Fruit fly (Drosophila melanogaster): ENCODE results near the gene Jon99Fi.
A peak's percentile ranks its signal among the peaks of the same experiment; 100 is the strongest.

Gene Jon99Fi

dm6 chr3R:30461608-30462243, 27.0 kb upstream of the Jon99Fi start (continued):
- no peak for TF ChIP-seq dm (GFP tag; optimal IDR thresholded peaks at IDR 0.05)
- TF ChIP-seq pros (GFP tag; optimal IDR thresholded peaks at IDR 0.05): peak; percentile 63
- TF ChIP-seq D (optimal IDR thresholded peaks at IDR 0.05): no peak
- no peak for TF ChIP-seq D (GFP tag; optimal IDR thresholded peaks at IDR 0.05)
- TF ChIP-seq HLH3B (GFP tag; IDR thresholded peaks at IDR 0.05): peak; percentile 41; the same call in 1 of the 2 replicates
- TF ChIP-seq CG8388 (GFP tag; optimal IDR thresholded peaks at IDR 0.05): peak; percentile 17
- TF ChIP-seq Doc2 (GFP tag; IDR thresholded peaks at IDR 0.05): no peak
- TF ChIP-seq slou (GFP tag; optimal IDR thresholded peaks at IDR 0.05): no peak
- no peak for TF ChIP-seq CG10543 (GFP tag; optimal IDR thresholded peaks at IDR 0.05)
- TF ChIP-seq CG7745 (tag; optimal IDR thresholded peaks at IDR 0.05): no peak
- no peak for TF ChIP-seq Gsc (GFP tag; IDR thresholded peaks at IDR 0.05)
- TF ChIP-seq NK7.1 (GFP tag; optimal IDR thresholded peaks at IDR 0.05): no peak
- no peak for TF ChIP-seq CG1647 (GFP tag; optimal IDR thresholded peaks at IDR 0.05)
- TF ChIP-seq Hr39 (optimal IDR thresholded peaks at IDR 0.05): no peak
- 0 out of 2 replicates have a peak, but pooled peaks have one; percentile 41 for TF ChIP-seq H2.0 (GFP tag; IDR thresholded peaks at IDR 0.05)
- TF ChIP-seq pfk (GFP tag; optimal IDR thresholded peaks at IDR 0.05): no peak
- TF ChIP-seq Blimp-1 (GFP tag; optimal IDR thresholded peaks at IDR 0.05): peak; percentile 10
- TF ChIP-seq crol (GFP tag; IDR thresholded peaks at IDR 0.05): no peak
- no peak for TF ChIP-seq CG10959 (GFP tag; IDR thresholded peaks at IDR 0.05)
- TF ChIP-seq HLHmδ (GFP tag; optimal IDR thresholded peaks at IDR 0.05): no peak
- peak; percentile 41 for TF ChIP-seq CG30403 (GFP tag; optimal IDR thresholded peaks at IDR 0.05)
- no peak for TF ChIP-seq emc (GFP tag; optimal IDR thresholded peaks at IDR 0.05)
- TF ChIP-seq otp (GFP tag; IDR thresholded peaks at IDR 0.05): 0 out of 3 replicates have a peak, but pooled peaks have one; percentile 34
- TF ChIP-seq crp (GFP tag; optimal IDR thresholded peaks at IDR 0.05): no peak
- TF ChIP-seq CG42726 (GFP tag; IDR thresholded peaks at IDR 0.05; ENCODE audit: partially characterized antibody): no peak
- no peak for TF ChIP-seq ab (GFP tag; optimal IDR thresholded peaks at IDR 0.05)
- TF ChIP-seq fd3F (GFP tag; optimal IDR thresholded peaks at IDR 0.05): no peak
- TF ChIP-seq HLH54F (GFP tag; optimal IDR thresholded peaks at IDR 0.05): no peak
- no peak for TF ChIP-seq CG8765 (GFP tag; IDR thresholded peaks at IDR 0.05)
- no peak for TF ChIP-seq fu2 (GFP tag; optimal IDR thresholded peaks at IDR 0.05)
- no peak for TF ChIP-seq Ets65A (GFP tag)
- 0 out of 2 replicates have a peak, but pooled peaks have one; percentile 32 for TF ChIP-seq CG17328 (GFP tag; IDR thresholded peaks at IDR 0.05)
- TF ChIP-seq dpn (GFP tag; optimal IDR thresholded peaks at IDR 0.05): no peak
- TF ChIP-seq croc (GFP tag; conservative IDR thresholded peaks at IDR 0.05): no peak
- TF ChIP-seq h (optimal IDR thresholded peaks at IDR 0.05): no peak
- no peak for TF ChIP-seq tin (GFP tag; optimal IDR thresholded peaks at IDR 0.05)
- no peak for TF ChIP-seq Dip2 (GFP tag; IDR thresholded peaks at IDR 0.05)
- TF ChIP-seq CG18476 (GFP tag; optimal IDR thresholded peaks at IDR 0.05): no peak
- TF ChIP-seq her (GFP tag; optimal IDR thresholded peaks at IDR 0.05): no peak
- TF ChIP-seq Asciz (GFP tag; optimal IDR thresholded peaks at IDR 0.05): no peak
- peak; percentile 16 for TF ChIP-seq CG3281 (GFP tag; optimal IDR thresholded peaks at IDR 0.05)
- TF ChIP-seq CG7839 (tag; optimal IDR thresholded peaks at IDR 0.05): peak; percentile 58
- peak; percentile 59 for TF ChIP-seq slbo (GFP tag; IDR thresholded peaks at IDR 0.05)
- no peak for TF ChIP-seq Elba2 (GFP tag; optimal IDR thresholded peaks at IDR 0.05)
- TF ChIP-seq sd (tag; optimal IDR thresholded peaks at IDR 0.05): no peak
- no peak for TF ChIP-seq cad (GFP tag; optimal IDR thresholded peaks at IDR 0.05)
- peak; percentile 23 for TF ChIP-seq CG2120 (GFP tag; optimal IDR thresholded peaks at IDR 0.05)
- no peak for TF ChIP-seq Mrtf (GFP tag; IDR thresholded peaks at IDR 0.05)
- TF ChIP-seq Bgb (GFP tag; IDR thresholded peaks at IDR 0.05; ENCODE audit: partially characterized antibody): no peak
- no peak for TF ChIP-seq ken (GFP tag; IDR thresholded peaks at IDR 0.05)
- TF ChIP-seq stc (GFP tag; IDR thresholded peaks at IDR 0.05): 0 out of 2 replicates have a peak, but pooled peaks have one; percentile 8
- no peak for TF ChIP-seq CG7786 (GFP tag; optimal IDR thresholded peaks at IDR 0.05)
